Worm (Caenorhabditis elegans): Measurements from ENCODE around the gene Y47D7A.7.

DNA sequence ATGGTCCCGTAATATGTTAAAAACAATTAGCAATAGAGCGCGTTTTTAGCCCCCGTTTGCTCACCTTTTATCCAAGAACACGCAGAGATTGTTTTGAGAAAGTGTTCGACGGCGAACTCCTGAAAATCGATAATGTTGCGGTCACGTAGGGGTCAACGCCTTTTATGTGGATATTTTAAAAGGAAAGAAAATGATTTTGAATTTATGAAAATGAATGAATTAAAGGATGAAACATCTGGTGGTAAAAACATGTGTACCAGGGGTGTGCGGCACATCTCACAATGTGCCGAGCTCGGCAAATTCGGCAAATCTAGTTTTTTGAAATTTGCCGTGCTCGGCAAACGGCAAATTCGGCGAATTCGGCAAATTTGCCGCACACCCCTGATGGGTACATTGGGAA, 19.5 kb downstream of the Y47D7A.7 start, which contains the start of gene F13A2.4:
- TF ChIP-seq ceh-36 (tag; optimal IDR thresholded peaks at IDR 0.05) (no peak), tra-4 (tag; optimal IDR thresholded peaks at IDR 0.05) (no peak), scrt-1 (GFP tag; IDR thresholded peaks at IDR 0.05) (no peak), ceh-13 (GFP tag; optimal IDR thresholded peaks at IDR 0.05) (no peak), ama-1 (optimal IDR thresholded peaks at IDR 0.05) (no peak), tbx-11 (GFP tag; IDR thresholded peaks at IDR 0.05) (no peak)
